Fruit fly (Drosophila melanogaster) whole organism, embryonic: ENCODE measurements around the gene CG15894.

Source experiments
- HLH3B ChIP-seq: fragments of 200-800 bp; sonication (Bioruptor generic); IDR thresholded peaks from 2 replicates; pipeline ENCODE4 v1.3.6; 2022; ENCODE audit warnings: missing biosample characterization, missing genetic modification characterization
- dati ChIP-seq: fragments of 200-800 bp; sonication (Bioruptor generic); IDR thresholded peaks from 2 replicates; pipeline ENCODE4 v1.3.6; 2022; ENCODE audit warnings: missing biosample characterization, missing genetic modification characterization
- en ChIP-seq: fragments of 200-800 bp; sonication (Bioruptor generic); optimal IDR thresholded peaks from 2 replicates; lab custom pipeline; 2016; ENCODE audit warnings: missing biosample characterization, missing genetic modification characterization
- grau ChIP-seq: fragments of 200-800 bp; optimal IDR thresholded peaks from 3 replicates; lab custom pipeline; 2019; ENCODE audit warnings: missing biosample characterization, mild to moderate bottlenecking, missing genetic modification characterization, moderate library complexity
- ind ChIP-seq: fragments of 200-800 bp; sonication (Bioruptor generic); optimal IDR thresholded peaks from 3 replicates; lab custom pipeline; 2016; ENCODE audit warnings: missing biosample characterization, missing genetic modification characterization
- tll ChIP-seq, 2 experiments: fragments of 200-800 bp in 1 of 2; fragments of >200 bp in 1 of 2; sonication (Bioruptor generic) in 1 of 2; optimal IDR thresholded peaks; 2 replicates each; lab custom pipeline; 2017 to 2019; ENCODE audit warnings: missing biosample characterization in 2 of 2, missing genetic modification characterization in 2 of 2, mild to moderate bottlenecking in 1 of 2, moderate library complexity in 1 of 2

DNA sequence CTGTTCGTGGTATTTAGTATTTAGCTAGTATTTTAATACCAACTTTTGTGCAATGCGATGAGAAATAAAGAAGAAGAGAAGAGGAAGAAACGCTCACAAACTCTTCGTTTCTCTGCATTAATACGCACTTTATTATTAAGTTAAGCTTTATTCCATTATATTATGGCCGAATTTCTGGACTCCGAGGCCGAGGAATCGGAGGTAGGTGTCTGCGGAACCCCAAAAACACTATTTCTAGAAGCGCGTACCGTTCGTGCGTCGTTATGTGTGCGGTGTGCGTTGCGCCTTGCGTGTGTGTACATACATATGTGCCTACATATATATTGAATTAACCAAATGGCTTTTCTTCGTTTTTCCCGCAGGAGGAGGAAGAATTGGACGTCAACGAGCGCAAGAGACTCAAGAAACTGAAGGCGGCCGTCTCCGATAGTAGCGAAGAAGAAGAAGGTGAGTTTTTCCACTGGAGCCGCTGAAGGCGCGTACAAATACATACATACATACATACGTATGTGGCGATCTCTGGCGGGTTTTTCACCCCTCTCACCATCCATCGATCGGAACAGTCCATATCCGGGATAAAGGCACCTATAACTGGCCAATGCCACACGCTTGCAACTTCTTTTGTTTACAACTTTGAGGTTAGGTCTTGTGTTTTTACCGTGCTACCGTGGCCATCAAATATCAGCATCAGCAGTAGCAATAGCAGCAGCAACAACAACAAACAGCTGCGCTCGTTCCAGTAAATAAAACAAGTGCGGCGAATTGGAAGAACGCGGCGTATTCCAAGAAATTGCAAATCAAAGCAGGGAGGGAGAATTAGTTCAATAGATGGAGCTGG lies 41.0 kb upstream of the CG15894 start, which contains the start of gene Spt6:
- TF ChIP-seq dati (GFP tag; lab: Robert Waterston, UW): no peak
- TF ChIP-seq grau: no peak
- no peak for TF ChIP-seq HLH3B (GFP tag; lab: Robert Waterston, UW)
- TF ChIP-seq en: no peak
- no peak for TF ChIP-seq tll (GFP tag; optimal IDR thresholded peaks at IDR 0.05; lab: Kevin White, UChicago)
- no peak for TF ChIP-seq ind (GFP tag; lab: Kevin White, UChicago)
